Fruit fly (Drosophila melanogaster): ENCODE results near the gene Rpt2.

Gene Rpt2

DNA sequence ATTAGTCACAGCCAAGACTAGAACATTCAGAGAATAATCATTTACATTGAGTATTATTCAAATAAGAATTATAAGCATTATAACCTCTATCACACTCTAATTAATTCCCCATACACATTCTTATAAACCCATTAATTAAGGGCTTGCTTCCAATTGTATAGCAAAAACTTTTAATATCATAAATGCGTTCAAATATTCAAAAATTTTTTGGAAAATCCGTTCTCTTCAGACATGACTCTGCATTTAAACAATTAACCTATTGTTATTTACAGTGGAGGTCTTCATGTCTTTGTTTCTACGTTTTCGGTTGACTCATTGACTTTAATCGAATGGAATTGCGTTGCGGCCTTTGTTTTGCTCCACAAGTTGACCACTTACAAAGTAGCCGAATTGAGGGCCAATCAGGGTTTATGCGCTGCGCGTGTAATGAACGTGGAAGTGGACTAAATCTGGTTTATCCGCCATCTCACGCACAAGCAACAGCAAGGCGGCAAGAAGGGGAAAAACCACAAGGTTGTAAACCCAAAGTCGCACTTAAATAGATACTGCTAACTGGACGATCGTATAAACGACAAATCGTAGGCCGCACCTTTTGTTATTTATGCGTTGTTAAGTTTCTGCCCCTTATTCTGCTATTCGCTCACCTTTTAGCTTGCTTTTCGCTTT lies 10.4 kb downstream of the Rpt2 start (continued):
- no peak for TF ChIP-seq hb (GFP tag; IDR thresholded peaks at IDR 0.05; ENCODE audit: partially characterized antibody)
- TF ChIP-seq slbo (GFP tag; IDR thresholded peaks at IDR 0.05) = peak; percentile 87
- TF ChIP-seq CG32532 (GFP tag; IDR thresholded peaks at IDR 0.05) = peak; percentile 83
- no peak for TF ChIP-seq HLHmδ (GFP tag; optimal IDR thresholded peaks at IDR 0.05)
- peak; percentile 55 for TF ChIP-seq shn (GFP tag; optimal IDR thresholded peaks at IDR 0.05)
- TF ChIP-seq gfzf (GFP tag; optimal IDR thresholded peaks at IDR 0.05) = no peak
- TF ChIP-seq Neu2 (GFP tag; optimal IDR thresholded peaks at IDR 0.05; ENCODE audit: borderline replicate concordance) = no peak
- no peak for TF ChIP-seq sqz (GFP tag; optimal IDR thresholded peaks at IDR 0.05)
- TF ChIP-seq CG14860 (GFP tag; IDR thresholded peaks at IDR 0.05; ENCODE audit: partially characterized antibody) = no peak
- peak; percentile 34 for TF ChIP-seq ash1 (GFP tag; optimal IDR thresholded peaks at IDR 0.05)
- TF ChIP-seq ewg (GFP tag; optimal IDR thresholded peaks at IDR 0.05) = no peak
- TF ChIP-seq CG11085 (GFP tag; IDR thresholded peaks at IDR 0.05) = peak; percentile 46; the same call in 1 of the 2 replicates
- TF ChIP-seq CG15514 (GFP tag; optimal IDR thresholded peaks at IDR 0.05) = peak; percentile 61
- TF ChIP-seq amos (GFP tag; IDR thresholded peaks at IDR 0.05; ENCODE audit: partially characterized antibody) = no peak
- no peak for TF ChIP-seq CG6654 (GFP tag; optimal IDR thresholded peaks at IDR 0.05)
- no peak for TF ChIP-seq Six4 (GFP tag; optimal IDR thresholded peaks at IDR 0.05)
- peak; percentile 66; the same call in 2 of the 3 replicates for TF ChIP-seq ken (GFP tag; IDR thresholded peaks at IDR 0.05)
- TF ChIP-seq p53 (GFP tag; optimal IDR thresholded peaks at IDR 0.05) = no peak
- peak; percentile 65 for TF ChIP-seq CG11695 (GFP tag; IDR thresholded peaks at IDR 0.05)
- no peak for TF ChIP-seq D (optimal IDR thresholded peaks at IDR 0.05)
- no peak for TF ChIP-seq D (GFP tag; optimal IDR thresholded peaks at IDR 0.05)
- peak; percentile 80 for TF ChIP-seq so (GFP tag; IDR thresholded peaks at IDR 0.05)
- peak; percentile 95 for TF ChIP-seq Med (GFP tag)
- no peak for TF ChIP-seq Mad (GFP tag; optimal IDR thresholded peaks at IDR 0.05)
- peak; percentile 34 for TF ChIP-seq chn (GFP tag; optimal IDR thresholded peaks at IDR 0.05)
- no peak for TF ChIP-seq emc (GFP tag; optimal IDR thresholded peaks at IDR 0.05)
- TF ChIP-seq CG43689 (GFP tag; IDR thresholded peaks at IDR 0.05) = no peak
- peak; percentile 20 for TF ChIP-seq run (tag; optimal IDR thresholded peaks at IDR 0.05)
- peak; percentile 63; the same call in 1 of the 2 replicates for TF ChIP-seq ranshi (GFP tag; IDR thresholded peaks at IDR 0.05)
- TF ChIP-seq Bdp1 (GFP tag; optimal IDR thresholded peaks at IDR 0.05) = no peak
- TF ChIP-seq exex (tag; optimal IDR thresholded peaks at IDR 0.05) = no peak
- no peak for TF ChIP-seq Oli (tag; optimal IDR thresholded peaks at IDR 0.05)
- TF ChIP-seq CG33557 (GFP tag; optimal IDR thresholded peaks at IDR 0.05) = no peak
- no peak for TF ChIP-seq GATAe (GFP tag; conservative IDR thresholded peaks at IDR 0.05)
- TF ChIP-seq ara (GFP tag; IDR thresholded peaks at IDR 0.05) = peak; percentile 72
- TF ChIP-seq oc (tag; optimal IDR thresholded peaks at IDR 0.05) = peak; percentile 59
- 0 out of 2 replicates have a peak, but pooled peaks have one; percentile 9 for TF ChIP-seq CG10321 (GFP tag; IDR thresholded peaks at IDR 0.05)

- TF ChIP-seq zf30C (GFP tag; optimal IDR thresholded peaks at IDR 0.05) = no peak
- peak; percentile 8 for TF ChIP-seq Med (GFP tag)
- TF ChIP-seq fu2 (GFP tag; optimal IDR thresholded peaks at IDR 0.05) = no peak
- TF ChIP-seq twi (tag; optimal IDR thresholded peaks at IDR 0.05) = peak; percentile 19
- TF ChIP-seq Dfd (GFP tag; optimal IDR thresholded peaks at IDR 0.05) = peak in 1 of 2 experiments; percentile 75
- TF ChIP-seq CG11504 (tag; optimal IDR thresholded peaks at IDR 0.05) = peak; percentile 7
- 0 out of 3 replicates have a peak, but pooled peaks have one; percentile 14 for TF ChIP-seq CG16813 (GFP tag; IDR thresholded peaks at IDR 0.05; ENCODE audit: partially characterized antibody)
Measured at dm6 chr3R:23920387-23920786, 11.0 kb downstream of the Rpt2 start.

All from whole organism, embryonic.